Fruit fly (Drosophila melanogaster) whole organism, prepupa: ENCODE data around the gene PpV.

Source experiments
- Blimp-1 ChIP-seq: fragments of 200-800 bp; sonication (Bioruptor generic); optimal IDR thresholded peaks from 3 replicates; lab custom pipeline; 2017; ENCODE audit warnings: missing biosample characterization, missing genetic modification characterization, mild to moderate bottlenecking, moderate library complexity, missing genetic modification reagents
- CG10631 ChIP-seq: fragments of 200-800 bp; sonication (Bioruptor generic); optimal IDR thresholded peaks from 2 replicates; lab custom pipeline; 2016; ENCODE audit warnings: missing biosample characterization, missing genetic modification characterization
- CG10669 ChIP-seq: fragments of 200-800 bp; sonication (Bioruptor generic); optimal IDR thresholded peaks from 3 replicates; lab custom pipeline; 2018; ENCODE audit warnings: missing biosample characterization, mild to moderate bottlenecking, missing genetic modification characterization, moderate library complexity
- CG11294 ChIP-seq: fragments of 200-800 bp; sonication (Bioruptor generic); IDR thresholded peaks from 2 replicates; pipeline ENCODE4 v1.3.6; 2022; ENCODE audit warnings: missing biosample characterization, missing genetic modification characterization
- CG11902 ChIP-seq: fragments of 200-800 bp; sonication (Bioruptor generic); optimal IDR thresholded peaks from 3 replicates; lab custom pipeline; 2016; ENCODE audit warnings: missing biosample characterization, missing genetic modification characterization
- CG15336 ChIP-seq: fragments of 200-800 bp; sonication (Bioruptor generic); IDR thresholded peaks from 2 replicates; pipeline ENCODE4 v1.3.6; 2022; ENCODE audit warnings: missing biosample characterization, missing genetic modification characterization
- CG1621 ChIP-seq: fragments of 200-800 bp; sonication (Bioruptor generic); optimal IDR thresholded peaks from 3 replicates; lab custom pipeline; 2018; ENCODE audit warnings: missing biosample characterization, mild to moderate bottlenecking, missing genetic modification characterization
- CG16779 ChIP-seq: fragments of 200-800 bp; sonication (Bioruptor generic); optimal IDR thresholded peaks from 3 replicates; lab custom pipeline; 2017; ENCODE audit warnings: missing biosample characterization, mild to moderate bottlenecking, missing genetic modification characterization
- CG3032 ChIP-seq: fragments of 200-800 bp; optimal IDR thresholded peaks from 2 replicates; lab custom pipeline; 2019; ENCODE audit warnings: missing biosample characterization, mild to moderate bottlenecking, missing genetic modification characterization, moderate library complexity
- CG31627 ChIP-seq: fragments of 200-800 bp; sonication (Bioruptor generic); optimal IDR thresholded peaks from 3 replicates; lab custom pipeline; 2016; ENCODE audit warnings: missing biosample characterization, missing genetic modification characterization
- CG32006 ChIP-seq: fragments of 200-800 bp; sonication (Bioruptor generic); optimal IDR thresholded peaks from 3 replicates; lab custom pipeline; 2017; ENCODE audit warnings: missing biosample characterization, mild to moderate bottlenecking, missing genetic modification characterization
- CG4318 ChIP-seq: fragments of 200-800 bp; sonication (Bioruptor generic); optimal IDR thresholded peaks from 3 replicates; lab custom pipeline; 2017; ENCODE audit warnings: missing biosample characterization, mild to moderate bottlenecking, missing genetic modification characterization
- CG6276 ChIP-seq: fragments of 200-800 bp; sonication (Bioruptor generic); optimal IDR thresholded peaks from 2 replicates; lab custom pipeline; 2017; ENCODE audit warnings: missing biosample characterization, mild to moderate bottlenecking, missing genetic modification characterization
- CG6808 ChIP-seq: fragments of 200-800 bp; sonication (Bioruptor generic); optimal IDR thresholded peaks from 3 replicates; lab custom pipeline; 2017; ENCODE audit warnings: missing biosample characterization, missing genetic modification characterization, mild to moderate bottlenecking, moderate library complexity, missing genetic modification reagents
- CG6854 ChIP-seq: fragments of 200-800 bp; sonication (Bioruptor generic); optimal IDR thresholded peaks from 2 replicates; lab custom pipeline; 2017; ENCODE audit warnings: missing biosample characterization, mild to moderate bottlenecking, missing genetic modification characterization
- CG8119 ChIP-seq: fragments of 200-800 bp; sonication (Bioruptor generic); IDR thresholded peaks from 3 replicates; pipeline ENCODE4 v1.3.6; 2022; ENCODE audit warnings: missing biosample characterization, missing genetic modification characterization
- CG8319 ChIP-seq: fragments of 200-800 bp; sonication (Bioruptor generic); optimal IDR thresholded peaks from 3 replicates; lab custom pipeline; 2016; ENCODE audit warnings: missing biosample characterization, missing genetic modification characterization
- CG8632 ChIP-seq: fragments of 200-800 bp; sonication (Bioruptor generic); optimal IDR thresholded peaks from 3 replicates; lab custom pipeline; 2016; ENCODE audit warnings: missing biosample characterization, missing genetic modification characterization
- CG9139 ChIP-seq: fragments of 200-800 bp; sonication (Bioruptor generic); optimal IDR thresholded peaks from 3 replicates; lab custom pipeline; 2017; ENCODE audit warnings: missing biosample characterization, mild to moderate bottlenecking, missing genetic modification characterization
- Eip75B ChIP-seq: fragments of 200-800 bp; sonication (Bioruptor generic); optimal IDR thresholded peaks from 3 replicates; lab custom pipeline; 2016; ENCODE audit warnings: missing biosample characterization, missing genetic modification characterization
- Eip78C ChIP-seq: fragments of 200-800 bp; sonication (Bioruptor generic); peaks from one replicate; lab custom pipeline; 2016; ENCODE audit warnings: missing biosample characterization, missing genetic modification characterization
- Eip93F ChIP-seq: fragments of 200-800 bp; sonication (Bioruptor generic); optimal IDR thresholded peaks from 2 replicates; lab custom pipeline; 2016; ENCODE audit warnings: missing biosample characterization, mild to moderate bottlenecking, missing genetic modification characterization
- Ets21C ChIP-seq: fragments of 200-800 bp; sonication (Bioruptor generic); optimal IDR thresholded peaks from 3 replicates; lab custom pipeline; 2016; ENCODE audit warnings: missing biosample characterization, missing genetic modification characterization
- Ets96B ChIP-seq: fragments of 200-800 bp; optimal IDR thresholded peaks from 2 replicates; lab custom pipeline; 2019; ENCODE audit warnings: missing biosample characterization, mild to moderate bottlenecking, missing genetic modification characterization, moderate library complexity
- Gug ChIP-seq: fragments of 200-800 bp; sonication (Bioruptor generic); IDR thresholded peaks from 2 replicates; pipeline ENCODE4 v1.3.6; 2022; ENCODE audit warnings: missing biosample characterization, missing genetic modification characterization
- Hr38 ChIP-seq: sonication (Bioruptor generic); optimal IDR thresholded peaks from 2 replicates; lab custom pipeline; 2016; ENCODE audit warnings: missing biosample characterization, missing genetic modification characterization
- Lpt ChIP-seq: fragments of 200-800 bp; sonication (Bioruptor generic); optimal IDR thresholded peaks from 3 replicates; lab custom pipeline; 2016; ENCODE audit warnings: missing biosample characterization, missing genetic modification characterization
- Met ChIP-seq: fragments of 200-800 bp; sonication (Bioruptor generic); optimal IDR thresholded peaks from 3 replicates; lab custom pipeline; 2016; ENCODE audit warnings: missing biosample characterization, missing genetic modification characterization
- OdsH ChIP-seq: fragments of 200-800 bp; sonication (Bioruptor generic); optimal IDR thresholded peaks from 3 replicates; lab custom pipeline; 2016; ENCODE audit warnings: missing biosample characterization, missing genetic modification characterization
- Smox ChIP-seq: fragments of 200-800 bp; sonication (Bioruptor generic); optimal IDR thresholded peaks from 3 replicates; lab custom pipeline; 2016; ENCODE audit warnings: missing biosample characterization, missing genetic modification characterization
- Sox102F ChIP-seq: fragments of 200-800 bp; sonication (Bioruptor generic); optimal IDR thresholded peaks from 2 replicates; lab custom pipeline; 2016; ENCODE audit warnings: missing biosample characterization, mild to moderate bottlenecking, missing genetic modification characterization
- Sox14 ChIP-seq: fragments of 200-800 bp; sonication (Bioruptor generic); optimal IDR thresholded peaks from 3 replicates; lab custom pipeline; 2016; ENCODE audit warnings: missing biosample characterization, missing genetic modification characterization
- Sox15 ChIP-seq: fragments of 200-800 bp; sonication (Bioruptor generic); optimal IDR thresholded peaks from 3 replicates; lab custom pipeline; 2016; ENCODE audit warnings: missing biosample characterization, missing genetic modification characterization
- achi ChIP-seq: fragments of 200-800 bp; sonication (Bioruptor generic); optimal IDR thresholded peaks from 3 replicates; lab custom pipeline; 2016; ENCODE audit warnings: missing biosample characterization, missing genetic modification characterization
- acj6 ChIP-seq: fragments of 200-800 bp; sonication (Bioruptor generic); optimal IDR thresholded peaks from 3 replicates; lab custom pipeline; 2016; ENCODE audit warnings: missing biosample characterization, missing genetic modification characterization
- cyc ChIP-seq: fragments of 200-800 bp; sonication (Bioruptor generic); optimal IDR thresholded peaks from 3 replicates; lab custom pipeline; 2016; ENCODE audit warnings: missing biosample characterization, missing genetic modification characterization
- dac ChIP-seq: fragments of 200-800 bp; sonication (Bioruptor generic); optimal IDR thresholded peaks from 2 replicates; lab custom pipeline; 2017; ENCODE audit warnings: missing biosample characterization, mild to moderate bottlenecking, missing genetic modification characterization
- dsx ChIP-seq: fragments of 200-800 bp; optimal IDR thresholded peaks from 3 replicates; lab custom pipeline; 2019; ENCODE audit warnings: missing biosample characterization, mild to moderate bottlenecking, missing genetic modification characterization, moderate library complexity; ENCODE audit not compliant: poor library complexity, severe bottlenecking
- esn ChIP-seq: fragments of 200-800 bp; sonication (Bioruptor generic); optimal IDR thresholded peaks from 2 replicates; lab custom pipeline; 2016; ENCODE audit warnings: missing biosample characterization, mild to moderate bottlenecking, missing genetic modification characterization, moderate library complexity
- fd59A ChIP-seq: fragments of 200-800 bp; sonication (Bioruptor generic); optimal IDR thresholded peaks from 2 replicates; lab custom pipeline; 2017; ENCODE audit warnings: missing biosample characterization, mild to moderate bottlenecking, missing genetic modification characterization, missing genetic modification reagents
- fd85E ChIP-seq: fragments of 200-800 bp; sonication (Bioruptor generic); optimal IDR thresholded peaks from 3 replicates; lab custom pipeline; 2016; ENCODE audit warnings: missing biosample characterization, missing genetic modification characterization
- fkh ChIP-seq: fragments of 200-800 bp; sonication (Bioruptor generic); optimal IDR thresholded peaks from 3 replicates; lab custom pipeline; 2017; ENCODE audit warnings: missing biosample characterization, mild to moderate bottlenecking, missing genetic modification characterization, moderate library complexity
- net ChIP-seq: fragments of 200-800 bp; sonication (Bioruptor generic); optimal IDR thresholded peaks from 3 replicates; lab custom pipeline; 2016; ENCODE audit warnings: missing biosample characterization, missing genetic modification characterization
- pdm3 ChIP-seq: fragments of 200-800 bp; sonication (Bioruptor generic); optimal IDR thresholded peaks from 3 replicates; lab custom pipeline; 2016; ENCODE audit warnings: missing biosample characterization, missing genetic modification characterization
- salr ChIP-seq, 2 experiments: fragments of 200-800 bp; sonication (Bioruptor generic); optimal IDR thresholded peaks; 3 replicates each; lab custom pipeline; 2016 to 2018; ENCODE audit warnings: missing biosample characterization in 2 of 2, missing genetic modification characterization in 2 of 2, mild to moderate bottlenecking in 1 of 2
- ss ChIP-seq, 2 experiments: fragments of 200-800 bp; sonication (Bioruptor generic); optimal IDR thresholded peaks; 2 replicates in 1 of 2; 3 replicates in 1 of 2; lab custom pipeline; 2017 to 2018; ENCODE audit warnings: mild to moderate bottlenecking in 2 of 2, missing biosample characterization in 2 of 2, missing genetic modification characterization in 2 of 2, moderate library complexity in 1 of 2
- svp ChIP-seq: fragments of 200-800 bp; sonication (Bioruptor generic); peaks from one replicate; lab custom pipeline; 2016; ENCODE audit warnings: missing biosample characterization, missing genetic modification characterization
- topi ChIP-seq: fragments of 200-800 bp; sonication (Bioruptor generic); optimal IDR thresholded peaks from 3 replicates; lab custom pipeline; 2016; ENCODE audit warnings: missing biosample characterization, missing genetic modification characterization
- vri ChIP-seq: fragments of 200-800 bp; sonication (Bioruptor generic); optimal IDR thresholded peaks from 3 replicates; lab custom pipeline; 2016; ENCODE audit warnings: missing biosample characterization, mild to moderate bottlenecking, missing genetic modification characterization

Gene PpV

DNA sequence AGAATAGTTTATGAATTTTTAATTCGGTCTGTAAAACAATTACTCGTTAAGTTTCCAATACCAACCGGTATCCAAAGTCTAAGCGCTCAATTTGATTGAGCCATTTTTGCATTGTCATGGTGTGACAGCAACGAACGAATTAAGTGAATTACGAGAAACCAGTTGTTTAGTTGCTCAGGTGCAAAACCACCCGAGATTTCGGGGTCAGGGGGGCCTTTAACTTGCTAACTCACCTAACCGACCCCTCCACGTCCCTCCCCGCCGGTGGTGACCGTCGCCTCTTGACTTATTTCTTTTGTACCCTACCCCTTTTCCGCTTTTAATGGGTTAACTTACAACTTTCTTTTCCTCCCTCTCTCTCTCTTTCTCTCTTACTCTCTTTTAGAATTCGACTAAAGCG is 31.0 kb downstream of the PpV start:
- TF ChIP-seq Ets21C (GFP tag; lab: Kevin White, UChicago) (no peak), CG8319 (GFP tag; lab: Kevin White, UChicago) (no peak), Blimp-1 (peak; percentile 21), CG6854 (GFP tag; lab: Kevin White, UChicago) (no peak), esn (GFP tag; lab: Kevin White, UChicago) (no peak), salr (GFP tag; optimal IDR thresholded peaks at IDR 0.05; lab: Kevin White, UChicago) (no peak), fd59A (GFP tag; lab: Kevin White, UChicago) (no peak), CG31627 (no peak)

DNA sequence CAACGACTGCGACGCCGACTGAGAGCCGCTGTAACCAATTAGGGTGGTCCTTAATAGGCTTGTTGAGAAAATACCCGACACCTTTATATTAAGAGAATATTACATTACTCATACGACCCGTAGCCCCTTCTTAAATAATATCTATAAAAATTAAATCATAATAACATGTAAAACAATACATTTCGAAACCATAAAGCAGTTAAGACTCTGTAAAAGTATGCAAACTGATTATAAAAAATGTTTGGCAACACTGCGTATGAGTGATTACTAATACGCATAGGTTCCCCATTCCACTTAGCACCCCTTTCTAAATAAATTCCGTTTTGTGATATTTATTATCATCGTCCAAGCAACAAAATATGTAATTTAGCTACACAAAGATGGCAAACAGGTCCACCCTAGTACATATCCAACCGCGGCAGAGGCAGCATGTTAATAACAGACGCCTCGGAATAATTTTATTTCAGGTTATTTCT is 32.1 kb downstream of the PpV start:
- TF ChIP-seq CG16779 (peak; percentile 87), vri (GFP tag; lab: Kevin White, UChicago) (peak; percentile 51), fd85E (GFP tag; lab: Kevin White, UChicago) (peak; percentile 53), CG32006 (GFP tag; lab: Kevin White, UChicago) (peak; percentile 95), CG11902 (GFP tag; lab: Kevin White, UChicago) (peak; percentile 66), CG11294 (GFP tag; lab: Robert Waterston, UW) (peak; percentile 60), net (GFP tag; lab: Kevin White, UChicago) (peak; percentile 81), Gug (GFP tag; lab: Robert Waterston, UW) (peak; percentile 62), Eip93F (GFP tag; lab: Kevin White, UChicago) (peak; percentile 61), OdsH (GFP tag; lab: Kevin White, UChicago) (peak; percentile 87), CG6854 (GFP tag; lab: Kevin White, UChicago) (peak; percentile 82), cyc (GFP tag; lab: Kevin White, UChicago) (peak; percentile 76), Lpt (peak; percentile 65), CG9139 (peak; percentile 66), CG1621 (tag; lab: Kevin White, UChicago) (peak; percentile 69), CG4318 (GFP tag; lab: Kevin White, UChicago) (peak; percentile 90), CG8119 (peak; percentile 87), CG3032 (tag; lab: Kevin White, UChicago) (peak; percentile 84), CG6276 (GFP tag; lab: Kevin White, UChicago) (peak; percentile 93), Sox102F (GFP tag; lab: Kevin White, UChicago) (peak; percentile 85), dsx (GFP tag; lab: Kevin White, UChicago) (peak; percentile 79), Smox (GFP tag; lab: Kevin White, UChicago) (peak; percentile 84), topi (peak; percentile 86), fd59A (GFP tag; lab: Kevin White, UChicago) (peak; percentile 82), CG10669 (GFP tag; lab: Kevin White, UChicago) (peak; percentile 84), Hr38 (GFP tag; lab: Kevin White, UChicago) (no peak), CG15336 (GFP tag; lab: Robert Waterston, UW) (peak; percentile 86), CG10631 (GFP tag; lab: Kevin White, UChicago) (peak; percentile 83), Eip75B (peak; percentile 78), CG6808 (GFP tag; lab: Kevin White, UChicago) (peak; percentile 93), CG8319 (GFP tag; lab: Kevin White, UChicago) (peak; percentile 68), CG8632 (peak; percentile 87), achi (GFP tag; lab: Kevin White, UChicago) (peak; percentile 89), fkh (GFP tag; lab: Kevin White, UChicago) (peak; percentile 50), esn (GFP tag; lab: Kevin White, UChicago) (peak; percentile 91), Sox14 (GFP tag; lab: Kevin White, UChicago) (peak; percentile 81), ss (GFP tag; optimal IDR thresholded peaks at IDR 0.05; lab: Kevin White, UChicago) (peak; percentile 81 to 90), Eip78C (GFP tag; lab: Kevin White, UChicago) (peak; percentile 96), svp (GFP tag; lab: Kevin White, UChicago) (peak; percentile 92), Sox15 (peak; percentile 75), dac (GFP tag; lab: Kevin White, UChicago) (peak; percentile 89), acj6 (GFP tag; lab: Kevin White, UChicago) (peak; percentile 85), Ets96B (tag; lab: Kevin White, UChicago) (peak; percentile 82), Met (peak; percentile 89), pdm3 (GFP tag; lab: Kevin White, UChicago) (peak; percentile 88)
